Fruit fly (Drosophila melanogaster) whole organism, embryonic: ENCODE data around the gene CG17028.
A peak's percentile ranks its signal among the peaks of the same experiment; 100 is the strongest.

Experiments used
- B-H2 ChIP-seq: fragments of 200-800 bp; sonication (Bioruptor generic); optimal IDR thresholded peaks from 2 replicates; lab custom pipeline; 2018; ENCODE audit warnings: missing biosample characterization, mild to moderate bottlenecking, missing genetic modification characterization
- CG12236 ChIP-seq: fragments of 200-800 bp; sonication (Bioruptor generic); optimal IDR thresholded peaks from 2 replicates; lab custom pipeline; 2016; ENCODE audit warnings: missing biosample characterization, missing genetic modification characterization
- CG14441 ChIP-seq: fragments of 200-800 bp; sonication (Bioruptor generic); IDR thresholded peaks from 2 replicates; pipeline ENCODE4 v1.3.6; 2022; ENCODE audit warnings: missing biosample characterization, missing genetic modification characterization
- CG14860 ChIP-seq: fragments of 200-800 bp; sonication (Bioruptor generic); IDR thresholded peaks from 3 replicates; pipeline ENCODE4 v1.3.6; 2022; ENCODE audit warnings: missing biosample characterization, missing genetic modification characterization; ENCODE audit not compliant: partially characterized antibody
- CG15479 ChIP-seq: fragments of 200-800 bp; sonication (Bioruptor generic); optimal IDR thresholded peaks from 3 replicates; lab custom pipeline; 2019; ENCODE audit warnings: missing biosample characterization, mild to moderate bottlenecking, missing genetic modification characterization, moderate library complexity
- CG17912 ChIP-seq: fragments of 200-800 bp; sonication (Bioruptor generic); optimal IDR thresholded peaks from 2 replicates; lab custom pipeline; 2018; ENCODE audit warnings: missing biosample characterization, mild to moderate bottlenecking, missing genetic modification characterization
- CG31441 ChIP-seq: fragments of 200-800 bp; sonication (Bioruptor generic); IDR thresholded peaks from 2 replicates; pipeline ENCODE4 v1.3.6; 2022; ENCODE audit warnings: missing biosample characterization, missing genetic modification characterization
- CG32532 ChIP-seq: fragments of 200-800 bp; sonication (Bioruptor generic); IDR thresholded peaks from 2 replicates; pipeline ENCODE4 v1.3.6; 2022; ENCODE audit warnings: missing biosample characterization, missing genetic modification characterization
- CG34376 ChIP-seq: fragments of 200-800 bp; sonication (Bioruptor generic); optimal IDR thresholded peaks from 2 replicates; lab custom pipeline; 2018; ENCODE audit warnings: missing biosample characterization, mild to moderate bottlenecking, missing genetic modification characterization
- CG3726 ChIP-seq: fragments of 200-800 bp; sonication (Bioruptor generic); IDR thresholded peaks from 3 replicates; pipeline ENCODE4, ENCODE4 v1.3.6; 2022; ENCODE audit warnings: missing biosample characterization, missing genetic modification characterization
- CG4707 ChIP-seq: fragments of 200-800 bp; sonication (Bioruptor generic); optimal IDR thresholded peaks from 2 replicates; lab custom pipeline; 2018; ENCODE audit warnings: missing biosample characterization, mild to moderate bottlenecking, missing genetic modification characterization, moderate library complexity
- CG4820 ChIP-seq: fragments of 200-800 bp; sonication (Bioruptor generic); optimal IDR thresholded peaks from 3 replicates; lab custom pipeline; 2016; ENCODE audit warnings: missing biosample characterization, missing genetic modification characterization
- CG6272 ChIP-seq: fragments of 200-800 bp; sonication (Bioruptor generic); IDR thresholded peaks from 2 replicates; pipeline ENCODE4 v1.3.6; 2022; ENCODE audit warnings: missing biosample characterization, missing genetic modification characterization
- CG6689 ChIP-seq: fragments of 200-800 bp; sonication (Bioruptor generic); IDR thresholded peaks from 2 replicates; pipeline ENCODE4 v1.3.6; 2022; ENCODE audit warnings: missing biosample characterization, missing genetic modification characterization
- CG7928 ChIP-seq: fragments of 200-800 bp; sonication (Bioruptor generic); optimal IDR thresholded peaks from 2 replicates; lab custom pipeline; 2017; ENCODE audit warnings: missing biosample characterization, mild to moderate bottlenecking, missing genetic modification characterization
- CG8924 ChIP-seq: fragments of 200-800 bp; optimal IDR thresholded peaks from 3 replicates; lab custom pipeline; 2019; ENCODE audit warnings: missing biosample characterization, mild to moderate bottlenecking, missing genetic modification characterization, moderate library complexity
- CkIIα-i1 ChIP-seq: fragments of 200-800 bp; sonication (Bioruptor generic); IDR thresholded peaks from 2 replicates; pipeline ENCODE4 v1.3.6; 2022; ENCODE audit warnings: missing biosample characterization, missing genetic modification characterization
- D ChIP-seq, 2 experiments: fragments of 200-800 bp in 1 of 2; fragments of >200 bp in 1 of 2; sonication (Bioruptor generic) in 1 of 2; optimal IDR thresholded peaks; 2 replicates in 1 of 2; 3 replicates in 1 of 2; lab custom pipeline; 2017; ENCODE audit warnings: mild to moderate bottlenecking in 1 of 2, missing biosample characterization in 1 of 2, missing genetic modification characterization in 1 of 2, missing genetic modification reagents in 1 of 2
- Doc3 ChIP-seq: fragments of 200-800 bp; sonication (Bioruptor generic); IDR thresholded peaks from 3 replicates; pipeline ENCODE4 v1.3.6; 2022; ENCODE audit warnings: missing biosample characterization, missing genetic modification characterization; ENCODE audit not compliant: partially characterized antibody
- Ets65A ChIP-seq: fragments of 200-800 bp; sonication (Bioruptor generic); peaks from one replicate; lab custom pipeline; 2016; ENCODE audit warnings: missing biosample characterization, missing genetic modification characterization
- Hr51 ChIP-seq, 2 experiments: fragments of 200-800 bp; sonication (Bioruptor generic); optimal IDR thresholded peaks; 2 replicates in 1 of 2; 3 replicates in 1 of 2; lab custom pipeline; 2016 to 2018; ENCODE audit warnings: missing biosample characterization in 2 of 2, missing genetic modification characterization in 2 of 2, mild to moderate bottlenecking in 1 of 2, moderate library complexity in 1 of 2
- Mad ChIP-seq: fragments of 200-800 bp; sonication (Bioruptor generic); optimal IDR thresholded peaks from 2 replicates; lab custom pipeline; 2016; ENCODE audit warnings: missing biosample characterization, missing genetic modification characterization
- NC2α ChIP-seq: fragments of 200-800 bp; sonication (Bioruptor generic); optimal IDR thresholded peaks from 2 replicates; lab custom pipeline; 2016; ENCODE audit warnings: missing biosample characterization, missing genetic modification characterization
- Rfx ChIP-seq: fragments of 200-800 bp; sonication (Bioruptor generic); IDR thresholded peaks from 2 replicates; pipeline ENCODE4 v1.3.6; 2022; ENCODE audit warnings: missing biosample characterization, missing genetic modification characterization
- Sox100B ChIP-seq: fragments of 200-800 bp; sonication (Bioruptor generic); optimal IDR thresholded peaks from 3 replicates; lab custom pipeline; 2018; ENCODE audit warnings: missing biosample characterization, mild to moderate bottlenecking, missing genetic modification characterization
- Stat92E ChIP-seq, 3 experiments: fragments of >200 bp in 2 of 3; fragments of 200-800 bp in 1 of 3; sonication (Bioruptor generic) in 1 of 3; optimal IDR thresholded peaks; 2 replicates each; lab custom pipeline; 2017 to 2019; ENCODE audit warnings: missing biosample characterization in 3 of 3, missing genetic modification characterization in 3 of 3, mild to moderate bottlenecking in 1 of 3, moderate library complexity in 1 of 3
- TFAM ChIP-seq: fragments of 200-800 bp; sonication (Bioruptor generic); optimal IDR thresholded peaks from 2 replicates; lab custom pipeline; 2017; ENCODE audit warnings: missing biosample characterization, missing genetic modification characterization, inconsistent platforms
- YL-1 ChIP-seq: fragments of 200-800 bp; sonication (Bioruptor generic); optimal IDR thresholded peaks from 3 replicates; lab custom pipeline; 2017; ENCODE audit warnings: missing biosample characterization, mild to moderate bottlenecking, missing genetic modification characterization
- bab2 ChIP-seq: fragments of 200-800 bp; sonication (Bioruptor generic); optimal IDR thresholded peaks from 2 replicates; lab custom pipeline; 2016; ENCODE audit warnings: missing biosample characterization, missing genetic modification characterization
- fu2 ChIP-seq: fragments of 200-800 bp; sonication (Bioruptor generic); optimal IDR thresholded peaks from 2 replicates; lab custom pipeline; 2016; ENCODE audit warnings: missing biosample characterization, missing genetic modification characterization
- gcm ChIP-seq: fragments of 200-800 bp; sonication (Bioruptor generic); optimal IDR thresholded peaks from 2 replicates; lab custom pipeline; 2019; ENCODE audit warnings: missing biosample characterization, mild to moderate bottlenecking, missing genetic modification characterization, moderate library complexity
- gsb ChIP-seq: fragments of 200-800 bp; sonication (Bioruptor generic); IDR thresholded peaks from 2 replicates; pipeline ENCODE4 v1.3.6; 2022; ENCODE audit warnings: missing biosample characterization, missing genetic modification characterization
- lbe ChIP-seq: fragments of 200-800 bp; sonication (Bioruptor generic); optimal IDR thresholded peaks from 2 replicates; lab custom pipeline; 2016; ENCODE audit warnings: missing biosample characterization, mild to moderate bottlenecking, missing genetic modification characterization
- prd ChIP-seq, 3 experiments: fragments of >200 bp in 2 of 3; fragments of 200-800 bp in 1 of 3; sonication (Bioruptor generic) in 1 of 3; optimal IDR thresholded peaks in 2 of 3; IDR thresholded peaks in 1 of 3; 2 replicates in 2 of 3; 3 replicates in 1 of 3; pipeline versions ENCODE4 v1.3.6 to Lab custom; 2017 to 2022; ENCODE audit warnings: missing biosample characterization in 1 of 3, missing genetic modification characterization in 1 of 3
- row ChIP-seq: fragments of 200-800 bp; sonication (Bioruptor generic); IDR thresholded peaks from 3 replicates; pipeline ENCODE4 v1.3.6; 2022; ENCODE audit warnings: missing biosample characterization, missing genetic modification characterization
- sens-2 ChIP-seq: fragments of 200-800 bp; sonication (Bioruptor generic); IDR thresholded peaks from 2 replicates; pipeline ENCODE4 v1.3.6; 2022; ENCODE audit warnings: missing biosample characterization, missing genetic modification characterization
- tll ChIP-seq, 2 experiments: fragments of 200-800 bp in 1 of 2; fragments of >200 bp in 1 of 2; sonication (Bioruptor generic) in 1 of 2; optimal IDR thresholded peaks; 2 replicates each; lab custom pipeline; 2017 to 2019; ENCODE audit warnings: missing biosample characterization in 2 of 2, missing genetic modification characterization in 2 of 2, mild to moderate bottlenecking in 1 of 2, moderate library complexity in 1 of 2
- trh ChIP-seq: fragments of 200-800 bp; sonication (Bioruptor generic); optimal IDR thresholded peaks from 2 replicates; lab custom pipeline; 2016; ENCODE audit warnings: missing biosample characterization, missing genetic modification characterization
- wor ChIP-seq: fragments of 200-800 bp; sonication (Bioruptor generic); IDR thresholded peaks from 2 replicates; pipeline ENCODE4 v1.3.6; 2022; ENCODE audit warnings: missing biosample characterization, missing genetic modification characterization
- zen2 ChIP-seq: fragments of 200-800 bp; sonication (Bioruptor generic); IDR thresholded peaks from 3 replicates; pipeline ENCODE4 v1.3.6; 2022; ENCODE audit warnings: missing biosample characterization, missing genetic modification characterization; ENCODE audit not compliant: partially characterized antibody
- zf30C ChIP-seq: fragments of 200-800 bp; sonication (Bioruptor generic); optimal IDR thresholded peaks from 3 replicates; lab custom pipeline; 2018; ENCODE audit warnings: missing biosample characterization, mild to moderate bottlenecking, missing genetic modification characterization

The CG17028 gene

DNA sequence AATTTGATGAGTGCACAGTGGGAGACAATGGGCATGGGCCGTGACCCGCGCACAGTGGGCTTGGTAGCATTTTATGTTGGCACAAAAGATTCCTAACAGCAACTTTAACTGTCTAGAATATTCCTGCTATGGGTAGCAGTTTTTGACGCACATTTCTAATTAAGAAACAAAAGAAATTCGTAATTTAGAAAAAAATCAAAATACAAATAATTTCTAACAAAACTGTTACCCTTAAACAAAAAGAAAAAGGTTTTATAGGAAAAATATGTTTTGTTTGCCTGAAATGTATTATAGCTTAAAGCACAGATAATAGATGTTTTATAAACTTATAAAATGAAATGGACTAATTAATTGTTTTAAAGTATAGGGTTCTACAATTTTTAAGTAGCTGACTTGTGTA lies 38.6 kb downstream of the CG17028 start (continued):
- TF ChIP-seq prd (optimal IDR thresholded peaks at IDR 0.05; lab: Kevin White, UChicago) (no peak), prd (GFP tag; IDR thresholded peaks at IDR 0.05; lab: Robert Waterston, UW) (peak; percentile 29; the same call in 1 of the 3 replicates), TFAM (GFP tag; lab: Kevin White, UChicago) (no peak), Sox100B (peak; percentile 31), CG14441 (GFP tag; lab: Robert Waterston, UW) (no peak), CG6689 (GFP tag; lab: Robert Waterston, UW) (peak; percentile 12; the same call in 1 of the 2 replicates), CG4820 (GFP tag; lab: Kevin White, UChicago) (peak; percentile 40), CG4707 (peak; percentile 67), YL-1 (GFP tag; lab: Kevin White, UChicago) (no peak), B-H2 (GFP tag; lab: Kevin White, UChicago) (no peak), CG34376 (GFP tag; lab: Kevin White, UChicago) (no peak), CG6272 (no peak), CG3726 (GFP tag; lab: Robert Waterston, UW) (no peak), CG31441 (GFP tag; lab: Robert Waterston, UW) (0 out of 2 replicates have a peak, but pooled peaks have one; percentile 16), lbe (GFP tag; lab: Kevin White, UChicago) (no peak)

DNA sequence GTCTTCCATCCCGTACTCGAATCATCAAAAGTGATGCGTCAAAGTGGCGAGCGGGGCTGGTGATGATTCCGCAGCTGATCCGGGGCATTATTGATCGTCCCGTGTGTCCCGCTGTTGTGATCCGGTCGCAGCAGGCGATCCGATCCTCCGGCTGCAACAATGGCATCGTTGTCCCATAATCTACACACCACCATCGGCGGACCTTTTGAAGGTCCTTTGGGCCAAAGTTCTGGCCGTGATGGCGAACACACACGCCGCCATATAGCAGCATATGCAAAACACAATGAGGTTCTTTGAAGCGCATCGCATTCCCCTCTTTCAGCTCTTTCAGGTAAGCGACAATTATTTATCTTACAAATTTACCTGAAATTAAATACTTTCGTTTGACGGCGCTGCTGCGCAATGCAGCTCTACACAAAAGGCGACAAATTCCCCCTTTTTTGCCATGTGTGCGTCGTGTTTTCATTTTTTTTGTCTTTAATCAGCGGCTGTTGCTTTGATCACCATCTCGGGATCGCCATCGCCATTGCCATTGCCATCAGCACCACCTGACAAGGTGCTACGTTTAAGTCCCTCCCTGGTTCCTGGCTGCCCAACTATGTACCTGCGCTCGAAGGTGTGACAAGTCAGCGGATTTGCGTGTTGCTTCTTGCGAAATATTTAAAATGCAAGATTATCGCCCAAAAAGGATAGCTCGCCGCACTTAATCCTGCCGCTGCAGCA lies 39.4 kb downstream of the CG17028 start:
- no peak for TF ChIP-seq gsb (GFP tag; lab: Robert Waterston, UW)
- TF ChIP-seq Mad (GFP tag; lab: Kevin White, UChicago) = no peak
- no peak for TF ChIP-seq CG12236 (GFP tag; lab: Kevin White, UChicago)
- TF ChIP-seq zf30C = no peak
- no peak for TF ChIP-seq trh (GFP tag; lab: Kevin White, UChicago)
- peak; percentile 3 for TF ChIP-seq Ets65A (GFP tag; lab: Kevin White, UChicago)
- no peak for TF ChIP-seq CG32532 (GFP tag; lab: Robert Waterston, UW)
- no peak for TF ChIP-seq sens-2
- TF ChIP-seq gcm (GFP tag; lab: Kevin White, UChicago) = no peak
- TF ChIP-seq wor = no peak
- peak in 1 of 2 experiments; percentile 85 for TF ChIP-seq tll (GFP tag; optimal IDR thresholded peaks at IDR 0.05; lab: Kevin White, UChicago)
- TF ChIP-seq row (GFP tag; lab: Robert Waterston, UW) = no peak
- TF ChIP-seq zen2 = no peak
- TF ChIP-seq CG17912 (GFP tag; lab: Kevin White, UChicago) = no peak
- TF ChIP-seq Doc3 (GFP tag; lab: Robert Waterston, UW) = 0 out of 3 replicates have a peak, but pooled peaks have one; percentile 29
- no peak for TF ChIP-seq CkIIα-i1
- TF ChIP-seq CG4820 (GFP tag; lab: Kevin White, UChicago) = no peak
- no peak for TF ChIP-seq CG14860 (GFP tag; lab: Robert Waterston, UW)
- TF ChIP-seq D (optimal IDR thresholded peaks at IDR 0.05; lab: Kevin White, UChicago) = peak; percentile 94
- TF ChIP-seq D (GFP tag; optimal IDR thresholded peaks at IDR 0.05; lab: Kevin White, UChicago) = no peak
- TF ChIP-seq CG8924 (tag; lab: Kevin White, UChicago) = no peak
- TF ChIP-seq Stat92E (GFP tag; optimal IDR thresholded peaks at IDR 0.05; lab: Kevin White, UChicago) = no peak
- TF ChIP-seq bab2 (GFP tag; lab: Kevin White, UChicago) = no peak
- TF ChIP-seq Rfx = no peak
- no peak for TF ChIP-seq fu2 (GFP tag; lab: Kevin White, UChicago)
- TF ChIP-seq NC2α (GFP tag; lab: Kevin White, UChicago) = no peak
- TF ChIP-seq CG15479 (GFP tag; lab: Kevin White, UChicago) = peak; percentile 77
- no peak for TF ChIP-seq Hr51 (GFP tag; optimal IDR thresholded peaks at IDR 0.05; lab: Kevin White, UChicago)
- TF ChIP-seq CG7928 = no peak
